Worm (Caenorhabditis elegans): ENCODE measurements around the gene sra-28.

DNA sequence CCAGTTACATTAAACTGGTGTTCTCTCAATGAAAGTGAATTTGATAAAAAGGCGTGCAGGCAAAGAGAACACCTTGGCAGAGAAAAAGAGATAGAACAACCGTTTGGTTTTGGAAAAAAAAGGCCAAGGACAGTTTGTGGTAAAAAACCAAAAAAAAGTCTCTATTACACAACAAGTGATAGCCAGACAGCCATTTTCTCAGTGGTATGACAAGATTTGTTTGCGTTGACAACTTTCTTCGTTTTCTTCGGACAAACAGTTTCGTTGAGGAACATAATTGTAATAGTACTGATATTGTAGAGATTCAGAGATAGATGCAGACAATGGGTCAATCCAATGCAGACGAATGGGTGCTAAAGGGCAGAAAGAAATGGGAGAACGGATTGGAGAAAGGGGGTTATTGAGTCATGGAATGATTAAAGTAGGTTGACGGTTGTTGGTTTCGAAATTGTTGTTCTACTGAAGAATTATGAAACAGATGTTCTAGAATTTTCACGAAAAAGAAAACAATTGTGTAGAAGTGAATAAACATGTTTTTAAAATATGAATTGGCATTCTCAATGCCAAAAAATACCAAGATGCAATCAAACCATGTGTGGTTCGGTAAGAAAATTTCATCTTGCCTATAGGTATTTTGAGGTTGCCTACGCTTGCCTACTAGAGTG is 11.2 kb downstream of the sra-28 start:
- no peak for TF ChIP-seq ama-1 (optimal IDR thresholded peaks at IDR 0.05)
- no peak for TF ChIP-seq npax-4 (tag; optimal IDR thresholded peaks at IDR 0.05)
- no peak for TF ChIP-seq unc-55 (GFP tag; optimal IDR thresholded peaks at IDR 0.05)
- no peak for TF ChIP-seq hlh-15 (tag; optimal IDR thresholded peaks at IDR 0.05)
- no peak for TF ChIP-seq ahr-1 (tag; optimal IDR thresholded peaks at IDR 0.05)
- TF ChIP-seq pqm-1 (tag; optimal IDR thresholded peaks at IDR 0.05), result no peak
- TF ChIP-seq lin-11 (tag; optimal IDR thresholded peaks at IDR 0.05), result no peak
- no peak for TF ChIP-seq dmd-4 (tag; optimal IDR thresholded peaks at IDR 0.05; ENCODE audit: borderline replicate concordance)
